Worm (Caenorhabditis elegans): ENCODE results near the gene mltn-12.

mltn-12 gene

DNA sequence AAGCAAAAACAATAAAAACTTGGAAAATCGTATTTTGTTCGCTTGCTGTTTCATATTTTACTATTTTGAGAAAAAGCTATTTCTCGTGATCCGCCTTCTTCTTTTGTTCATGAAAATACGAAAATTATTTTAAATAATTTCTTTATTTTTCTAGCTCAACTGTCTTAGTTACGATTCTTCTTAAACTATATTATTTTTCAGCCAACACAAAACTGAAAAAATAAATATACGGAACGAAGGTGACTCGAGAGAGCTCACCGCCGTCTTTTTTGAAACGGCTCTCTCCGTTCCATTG lies 17.6 kb upstream of the mltn-12 start, which contains the start of gene pdzd-8:
Gene pdzd-8 (plus strand): TSS at position 196 of the 295 bp plus-strand sequence.
- no peak for TF ChIP-seq unc-130 (GFP tag; optimal IDR thresholded peaks at IDR 0.05)
- no peak for TF ChIP-seq nhr-42 (GFP tag; IDR thresholded peaks at IDR 0.05)
- no peak for TF ChIP-seq lin-1 (GFP tag; IDR thresholded peaks at IDR 0.05)
- no peak for TF ChIP-seq mdl-1 (tag; optimal IDR thresholded peaks at IDR 0.05)
- TF ChIP-seq vab-7 (GFP tag; IDR thresholded peaks at IDR 0.05), result no peak
- TF ChIP-seq D1046.2 (GFP tag; IDR thresholded peaks at IDR 0.05), result no peak
- no peak for TF ChIP-seq daf-8 (GFP tag; IDR thresholded peaks at IDR 0.05)
- no peak for TF ChIP-seq nhr-77 (tag; optimal IDR thresholded peaks at IDR 0.05)
- no peak for TF ChIP-seq zip-2 (tag; optimal IDR thresholded peaks at IDR 0.05)
- no peak for TF ChIP-seq lin-15B (tag; optimal IDR thresholded peaks at IDR 0.05)
- TF ChIP-seq ZK546.5 (tag; optimal IDR thresholded peaks at IDR 0.05), result no peak
- no peak for TF ChIP-seq rbr-2 (tag; optimal IDR thresholded peaks at IDR 0.05)

ce11 chrIV:8978047-8978446 lies 14.8 kb upstream of the mltn-12 start:
- TF ChIP-seq ces-1 (GFP tag; optimal IDR thresholded peaks at IDR 0.05) (no peak), dmd-8 (GFP tag; IDR thresholded peaks at IDR 0.05) (no peak), nhr-11 (tag; optimal IDR thresholded peaks at IDR 0.05) (peak; percentile 56), php-3 (GFP tag; IDR thresholded peaks at IDR 0.05) (0 out of 2 replicates have a peak, but pooled peaks have one; percentile 31), nhr-102 (tag; optimal IDR thresholded peaks at IDR 0.05) (no peak), T26A8.4 (GFP tag; IDR thresholded peaks at IDR 0.05) (no peak), aha-1 (tag) (peak; percentile 66), ztf-11 (tag; optimal IDR thresholded peaks at IDR 0.05) (no peak)

DNA sequence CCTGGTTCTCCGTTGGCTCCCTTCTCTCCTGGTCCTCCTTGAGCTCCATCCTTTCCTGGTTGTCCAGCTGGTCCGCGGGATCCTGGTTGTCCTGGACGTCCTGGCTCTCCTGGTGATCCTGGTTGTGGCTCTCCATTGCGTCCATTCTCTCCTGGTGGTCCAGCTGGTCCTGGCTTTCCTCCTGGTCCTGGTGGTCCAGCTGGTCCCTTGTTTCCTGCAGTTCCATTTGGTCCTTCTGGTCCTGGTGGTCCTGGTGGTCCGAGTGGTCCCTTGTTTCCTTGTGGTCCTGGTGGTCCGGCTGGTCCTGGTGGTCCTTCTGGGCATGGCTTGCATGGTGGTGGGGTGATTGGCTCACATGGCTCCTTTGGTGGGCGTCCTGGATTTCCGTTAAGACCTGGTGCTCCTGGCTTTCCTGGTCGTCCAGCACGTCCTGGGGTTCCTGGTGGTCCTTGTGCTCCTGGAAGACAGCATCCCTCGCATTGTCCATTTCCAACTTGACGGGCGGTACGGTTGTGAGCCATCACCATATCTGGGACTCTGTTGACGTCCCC lies 13.7 kb upstream of the mltn-12 start:
- TF ChIP-seq F44E2.7 (GFP tag; IDR thresholded peaks at IDR 0.05) (no peak), nhr-76 (tag; optimal IDR thresholded peaks at IDR 0.05) (no peak), egl-43 (GFP tag; IDR thresholded peaks at IDR 0.05) (no peak), F49E8.2 (tag; optimal IDR thresholded peaks at IDR 0.05; ENCODE audit: borderline replicate concordance) (no peak), ztf-7 (tag; optimal IDR thresholded peaks at IDR 0.05) (no peak), ctbp-1 (GFP tag; IDR thresholded peaks at IDR 0.05) (peak; percentile 23; the same call in 1 of the 2 replicates), ztf-11 (tag; optimal IDR thresholded peaks at IDR 0.05) (no peak), lsy-2 (tag; optimal IDR thresholded peaks at IDR 0.05) (no peak), aly-2 (tag; optimal IDR thresholded peaks at IDR 0.05) (no peak), snpc-1.2 (GFP tag; IDR thresholded peaks at IDR 0.05) (0 out of 2 replicates have a peak, but pooled peaks have one; percentile 24), lin-39 (tag; optimal IDR thresholded peaks at IDR 0.05) (no peak), spr-3 (GFP tag; optimal IDR thresholded peaks at IDR 0.05) (no peak), set-16 (GFP tag; IDR thresholded peaks at IDR 0.05) (peak; percentile 95), mdt-29 (GFP tag; IDR thresholded peaks at IDR 0.05) (no peak), dmd-6 (GFP tag; IDR thresholded peaks at IDR 0.05) (no peak; the same call in 1 of the 2 replicates), nhr-41 (GFP tag; IDR thresholded peaks at IDR 0.05) (no peak), nhr-102 (tag; optimal IDR thresholded peaks at IDR 0.05) (no peak)

DNA sequence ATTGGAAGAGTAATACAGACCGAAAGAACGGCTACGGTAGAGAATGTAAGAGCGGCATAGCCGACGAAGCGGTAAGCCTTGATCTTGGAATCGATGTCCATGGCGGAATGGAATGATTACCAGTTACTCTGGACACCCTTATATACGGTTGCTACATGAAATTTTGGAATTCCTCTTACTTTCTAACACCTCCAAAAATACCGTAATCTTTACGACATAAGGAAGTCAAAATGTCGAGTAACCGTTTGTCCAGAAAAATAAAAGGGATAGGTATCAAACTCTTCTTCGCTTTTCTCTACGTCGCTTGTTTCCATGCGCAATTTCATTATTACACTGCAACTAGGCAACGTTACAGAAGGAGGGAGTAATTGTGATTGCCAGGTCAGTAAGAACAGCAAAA lies 13.2 kb upstream of the mltn-12 start, which contains the start of gene col-119:
Gene col-119 (minus strand): TSS at position 101 of the 400 bp plus-strand sequence.
- TF ChIP-seq ceh-20 (GFP tag; IDR thresholded peaks at IDR 0.05) (no peak), lin-39 (tag; optimal IDR thresholded peaks at IDR 0.05) (no peak), jun-1 (tag; optimal IDR thresholded peaks at IDR 0.05) (no peak), hmg-1.1 (GFP tag; IDR thresholded peaks at IDR 0.05) (no peak), cey-2 (tag; optimal IDR thresholded peaks at IDR 0.05; ENCODE audit: borderline replicate concordance, insufficient read depth) (peak; percentile 38), aha-1 (tag) (peak; percentile 18), daf-8 (GFP tag; IDR thresholded peaks at IDR 0.05) (no peak), daf-12 (tag; optimal IDR thresholded peaks at IDR 0.05) (no peak), dmd-6 (GFP tag; IDR thresholded peaks at IDR 0.05) (peak; percentile 16; the same call in 1 of the 2 replicates), madf-9 (GFP tag; conservative IDR thresholded peaks at IDR 0.05) (no peak), nhr-77 (tag; optimal IDR thresholded peaks at IDR 0.05) (no peak), F37D6.2 (tag; optimal IDR thresholded peaks at IDR 0.05) (no peak), nhr-76 (tag; optimal IDR thresholded peaks at IDR 0.05) (peak; percentile 22), snpc-1.2 (GFP tag; IDR thresholded peaks at IDR 0.05) (no peak), unc-39 (tag; optimal IDR thresholded peaks at IDR 0.05) (no peak), nhr-25 (tag; optimal IDR thresholded peaks at IDR 0.05; ENCODE audit: borderline replicate concordance, insufficient read depth) (no peak)

Measured in whole organism, L4 larva.